Fruit fly (Drosophila melanogaster): ENCODE data around the gene nAChRbeta3.

The nAChRbeta3 gene

DNA sequence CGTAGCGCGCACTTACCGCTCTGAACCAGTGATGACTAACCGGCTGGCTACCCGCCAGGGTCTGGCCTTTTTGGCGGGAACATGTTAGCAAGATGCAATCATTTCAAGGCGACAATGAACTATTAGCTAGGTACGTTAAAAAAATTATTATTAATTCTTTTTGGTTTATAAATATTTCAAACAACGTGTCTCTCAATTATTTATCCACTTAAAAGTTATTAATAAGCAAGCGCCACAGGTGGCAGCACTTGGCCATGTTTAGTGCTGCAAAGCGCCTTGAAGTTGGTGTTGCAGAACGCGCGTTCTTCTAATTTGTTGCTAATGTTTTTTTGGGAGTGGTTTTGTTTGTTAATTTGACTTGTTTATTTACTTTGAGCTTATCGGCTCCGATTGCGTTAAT, 29.3 kb downstream of the nAChRbeta3 start, which contains the start of the genes Ipk2 and cold (continued):
- TF ChIP-seq Dll (GFP tag; IDR thresholded peaks at IDR 0.05; ENCODE audit: partially characterized antibody) (peak; percentile 56; the same call in 3 of the 4 replicates), mld (GFP tag; IDR thresholded peaks at IDR 0.05; ENCODE audit: partially characterized antibody) (no peak), CG6272 (GFP tag; IDR thresholded peaks at IDR 0.05) (peak; percentile 81), NC2β (GFP tag; optimal IDR thresholded peaks at IDR 0.05) (peak; percentile 64), CG17912 (GFP tag; optimal IDR thresholded peaks at IDR 0.05) (no peak), Jarid2 (GFP tag; optimal IDR thresholded peaks at IDR 0.05) (peak; percentile 1), twi (tag; optimal IDR thresholded peaks at IDR 0.05) (peak; percentile 67), CG10565 (GFP tag; optimal IDR thresholded peaks at IDR 0.05) (peak; percentile 51), CG8944 (GFP tag; optimal IDR thresholded peaks at IDR 0.05) (peak; percentile 31), Mad (GFP tag; optimal IDR thresholded peaks at IDR 0.05) (peak; percentile 82), CG16815 (GFP tag; optimal IDR thresholded peaks at IDR 0.05) (peak; percentile 80), sim (GFP tag; IDR thresholded peaks at IDR 0.05) (no peak), CG2199 (GFP tag; IDR thresholded peaks at IDR 0.05) (0 out of 3 replicates have a peak, but pooled peaks have one; percentile 22), Med (GFP tag) (peak; percentile 97), Dip2 (GFP tag; IDR thresholded peaks at IDR 0.05) (no peak), CG9876 (GFP tag; optimal IDR thresholded peaks at IDR 0.05) (peak; percentile 63), Dek (tag; optimal IDR thresholded peaks at IDR 0.05) (peak; percentile 58), fd3F (GFP tag; optimal IDR thresholded peaks at IDR 0.05) (peak; percentile 69), wor (GFP tag; IDR thresholded peaks at IDR 0.05) (peak; percentile 68), CG18262 (tag; optimal IDR thresholded peaks at IDR 0.05) (peak; percentile 73), CG11723 (GFP tag; optimal IDR thresholded peaks at IDR 0.05) (no peak), CG43689 (GFP tag; IDR thresholded peaks at IDR 0.05) (0 out of 2 replicates have a peak, but pooled peaks have one; percentile 10), ranshi (GFP tag; IDR thresholded peaks at IDR 0.05) (peak; percentile 68; the same call in 1 of the 2 replicates), CG10654 (GFP tag; optimal IDR thresholded peaks at IDR 0.05) (peak; percentile 60), danr (GFP tag; IDR thresholded peaks at IDR 0.05) (peak; percentile 41; the same call in 1 of the 2 replicates), CG9797 (GFP tag; optimal IDR thresholded peaks at IDR 0.05) (peak; percentile 62), Xbp1 (GFP tag; optimal IDR thresholded peaks at IDR 0.05) (peak; percentile 88), Adf1 (GFP tag; IDR thresholded peaks at IDR 0.05) (peak; percentile 45; the same call in 1 of the 2 replicates), Hr51 (GFP tag; optimal IDR thresholded peaks at IDR 0.05) (peak in 1 of 2 experiments; percentile 88), Gug (GFP tag; IDR thresholded peaks at IDR 0.05) (peak; percentile 70), CG14860 (GFP tag; IDR thresholded peaks at IDR 0.05; ENCODE audit: partially characterized antibody) (no peak), croc (GFP tag; conservative IDR thresholded peaks at IDR 0.05) (peak; percentile 64), Hr78 (GFP tag; optimal IDR thresholded peaks at IDR 0.05) (no peak), Bteb2 (GFP tag; optimal IDR thresholded peaks at IDR 0.05) (peak; percentile 87), Opbp (GFP tag; IDR thresholded peaks at IDR 0.05; ENCODE audit: partially characterized antibody) (peak; percentile 37; the same call in 1 of the 3 replicates), CG32772 (GFP tag; IDR thresholded peaks at IDR 0.05) (peak; percentile 50), D19A (tag; optimal IDR thresholded peaks at IDR 0.05) (no peak), CG10209 (GFP tag; optimal IDR thresholded peaks at IDR 0.05) (peak; percentile 85), CG11093 (GFP tag; IDR thresholded peaks at IDR 0.05) (peak; percentile 48; the same call in 1 of the 3 replicates), B-H2 (GFP tag; optimal IDR thresholded peaks at IDR 0.05) (peak; percentile 87), Fer1 (GFP tag; optimal IDR thresholded peaks at IDR 0.05) (no peak), NfI (GFP tag; optimal IDR thresholded peaks at IDR 0.05) (peak; percentile 85), CG31224 (GFP tag; IDR thresholded peaks at IDR 0.05) (peak; percentile 64), Dp (GFP tag; optimal IDR thresholded peaks at IDR 0.05) (peak; percentile 63), CG14050 (GFP tag; IDR thresholded peaks at IDR 0.05) (peak; percentile 57; the same call in 2 of the 3 replicates), CG15601 (tag; optimal IDR thresholded peaks at IDR 0.05) (no peak), kah (GFP tag; optimal IDR thresholded peaks at IDR 0.05) (peak; percentile 94), Hmx (GFP tag; optimal IDR thresholded peaks at IDR 0.05) (no peak), CG13775 (GFP tag; optimal IDR thresholded peaks at IDR 0.05) (peak; percentile 86), Xrp1 (GFP tag; IDR thresholded peaks at IDR 0.05) (peak; percentile 80)

All from whole organism, embryonic.